Worm (Caenorhabditis elegans) whole organism, L1 larva: Measurements from ENCODE around the gene srh-295.

ENCODE experiments used
- blmp-1 ChIP-seq: fragments of 150-350 bp; optimal IDR thresholded peaks from 2 replicates; lab custom pipeline; 2014; ENCODE audit warnings: missing biosample characterization, missing genetic modification characterization
- elt-2 ChIP-seq: sonication (generic microtip); optimal IDR thresholded peaks from 2 replicates; lab custom pipeline; 2016; ENCODE audit warnings: missing genetic modification characterization, mild to moderate bottlenecking, inconsistent platforms, missing compliant biosample characterization, missing genetic modification reagents
- lsy-2 ChIP-seq, 2 experiments: fragments of 150-350 bp; optimal IDR thresholded peaks; 2 replicates each; lab custom pipeline; 2014; ENCODE audit warnings: missing biosample characterization in 2 of 2, missing genetic modification characterization in 2 of 2
- nhr-76 ChIP-seq: sonication (generic microtip); optimal IDR thresholded peaks from 2 replicates; lab custom pipeline; 2017; ENCODE audit warnings: missing biosample characterization, missing genetic modification characterization
- snpc-4 ChIP-seq: fragments of 150-350 bp; optimal IDR thresholded peaks from 2 replicates; lab custom pipeline; 2014; ENCODE audit warnings: missing biosample characterization, missing genetic modification characterization
- unc-62 ChIP-seq: fragments of 150-350 bp; optimal IDR thresholded peaks from 2 replicates; lab custom pipeline; 2014; ENCODE audit warnings: missing biosample characterization, missing genetic modification reagents, missing genetic modification characterization
- zag-1 ChIP-seq: fragments of 150-350 bp; optimal IDR thresholded peaks from 2 replicates; lab custom pipeline; 2014; ENCODE audit warnings: missing biosample characterization, missing genetic modification characterization
- ztf-4 ChIP-seq: fragments of 150-350 bp; optimal IDR thresholded peaks from 2 replicates; lab custom pipeline; 2014; ENCODE audit warnings: missing biosample characterization, missing genetic modification characterization

ce11 chrV:15318638-15319037, 11.8 kb upstream of the srh-295 start, which contains the start of gene nhr-291:
- TF ChIP-seq ztf-4 (tag; lab: Kevin White, UChicago) (no peak), snpc-4 (tag; lab: Kevin White, UChicago) (no peak), zag-1 (tag; lab: Kevin White, UChicago) (no peak), blmp-1 (tag; lab: Kevin White, UChicago) (no peak), nhr-76 (tag; lab: Kevin White, UChicago) (no peak), elt-2 (tag; lab: Kevin White, UChicago) (peak; percentile 99), unc-62 (no peak), lsy-2 (tag; optimal IDR thresholded peaks at IDR 0.05; lab: Kevin White, UChicago) (no peak)
